Fruit fly (Drosophila melanogaster): ENCODE data around the gene CG4822.
A peak's percentile ranks its signal among the peaks of the same experiment; 100 is the strongest.

Gene CG4822

dm6 chr2L:166115-167069, 44.8 kb upstream of the CG4822 start (continued):
- TF ChIP-seq bcd (GFP tag; optimal IDR thresholded peaks at IDR 0.05): peak; percentile 64
- peak; percentile 95 for TF ChIP-seq Fer1 (GFP tag; optimal IDR thresholded peaks at IDR 0.05)
- peak; percentile 62 for TF ChIP-seq bab2 (GFP tag; optimal IDR thresholded peaks at IDR 0.05)
- TF ChIP-seq zfh1 (GFP tag; IDR thresholded peaks at IDR 0.05): no peak
- TF ChIP-seq CG17802 (tag; optimal IDR thresholded peaks at IDR 0.05): no peak
- peak; percentile 76 for TF ChIP-seq CG12299 (tag; optimal IDR thresholded peaks at IDR 0.05)
- TF ChIP-seq luna (GFP tag; optimal IDR thresholded peaks at IDR 0.05): no peak
- TF ChIP-seq grau (tag; optimal IDR thresholded peaks at IDR 0.05): peak; percentile 55
- no peak for TF ChIP-seq H2.0 (GFP tag; IDR thresholded peaks at IDR 0.05)
- TF ChIP-seq lilli (GFP tag; optimal IDR thresholded peaks at IDR 0.05): peak; percentile 54
- TF ChIP-seq CG9437 (GFP tag; optimal IDR thresholded peaks at IDR 0.05): peak; percentile 50
- no peak for TF ChIP-seq CG30020 (tag; optimal IDR thresholded peaks at IDR 0.05)
- no peak for TF ChIP-seq E2f2 (GFP tag; IDR thresholded peaks at IDR 0.05)
- TF ChIP-seq NK7.1 (GFP tag; optimal IDR thresholded peaks at IDR 0.05): peak; percentile 57
- TF ChIP-seq cg (GFP tag; optimal IDR thresholded peaks at IDR 0.05): peak; percentile 92
- TF ChIP-seq gfzf (GFP tag; optimal IDR thresholded peaks at IDR 0.05): no peak
- peak; percentile 81 for TF ChIP-seq CG15011 (GFP tag; optimal IDR thresholded peaks at IDR 0.05)
- TF ChIP-seq CG4282 (GFP tag; optimal IDR thresholded peaks at IDR 0.05): peak; percentile 67
- no peak for TF ChIP-seq unc-4 (GFP tag; IDR thresholded peaks at IDR 0.05; ENCODE audit: partially characterized antibody)
- peak; percentile 96 for TF ChIP-seq CG13296 (GFP tag; optimal IDR thresholded peaks at IDR 0.05)
- TF ChIP-seq en (GFP tag; optimal IDR thresholded peaks at IDR 0.05): peak; percentile 41
- peak; percentile 43 for TF ChIP-seq CG10979 (tag; optimal IDR thresholded peaks at IDR 0.05)
- peak; percentile 26 for TF ChIP-seq CG3065 (GFP tag; optimal IDR thresholded peaks at IDR 0.05)
- peak; percentile 12 for TF ChIP-seq ewg (GFP tag; optimal IDR thresholded peaks at IDR 0.05)
- peak; percentile 58 for TF ChIP-seq ems (GFP tag; optimal IDR thresholded peaks at IDR 0.05)
- TF ChIP-seq rib (GFP tag; IDR thresholded peaks at IDR 0.05): no peak
- no peak for TF ChIP-seq CG14441 (GFP tag; IDR thresholded peaks at IDR 0.05)
- no peak for TF ChIP-seq Dp (GFP tag; optimal IDR thresholded peaks at IDR 0.05)
- no peak for TF ChIP-seq ara (GFP tag; IDR thresholded peaks at IDR 0.05)
- TF ChIP-seq Dip2 (GFP tag; IDR thresholded peaks at IDR 0.05): no peak
- TF ChIP-seq Spps (tag; optimal IDR thresholded peaks at IDR 0.05): peak; percentile 57
- peak; percentile 85 for TF ChIP-seq CG12659 (GFP tag; optimal IDR thresholded peaks at IDR 0.05)
- no peak for TF ChIP-seq ttk (GFP tag; IDR thresholded peaks at IDR 0.05)
- TF ChIP-seq CG15479 (GFP tag; optimal IDR thresholded peaks at IDR 0.05): peak; percentile 87
- TF ChIP-seq CG11093 (GFP tag; IDR thresholded peaks at IDR 0.05): no peak; the same call in 2 of the 3 replicates
- no peak for TF ChIP-seq CG9609 (GFP tag; optimal IDR thresholded peaks at IDR 0.05)
- TF ChIP-seq CG13624 (GFP tag; optimal IDR thresholded peaks at IDR 0.05): peak; percentile 72
- peak; percentile 78 for TF ChIP-seq CG6854 (GFP tag; optimal IDR thresholded peaks at IDR 0.05)
- peak; percentile 17 for TF ChIP-seq Sry-β (GFP tag; optimal IDR thresholded peaks at IDR 0.05)
- peak; percentile 25; the same call in 1 of the 3 replicates for TF ChIP-seq croc (GFP tag; conservative IDR thresholded peaks at IDR 0.05)
- TF ChIP-seq CG13775 (GFP tag; optimal IDR thresholded peaks at IDR 0.05): peak; percentile 58
- TF ChIP-seq MTF-1 (GFP tag; optimal IDR thresholded peaks at IDR 0.05; ENCODE audit: borderline replicate concordance): peak; percentile 85
- peak; percentile 77 for TF ChIP-seq run (tag; optimal IDR thresholded peaks at IDR 0.05)
- no peak for TF ChIP-seq B-H1 (GFP tag; IDR thresholded peaks at IDR 0.05)
- TF ChIP-seq Dad (GFP tag; optimal IDR thresholded peaks at IDR 0.05): peak; percentile 2

Data from whole organism, embryonic.